Fruit fly (Drosophila melanogaster): ENCODE results near the gene CG4375.

The CG4375 gene

dm6 chr2L:1074180-1074864 lies 47.6 kb upstream of the CG4375 start (continued):
- TF ChIP-seq CG10543 (GFP tag; optimal IDR thresholded peaks at IDR 0.05) (peak; percentile 36), Fer2 (tag; optimal IDR thresholded peaks at IDR 0.05) (no peak), E2f2 (GFP tag; IDR thresholded peaks at IDR 0.05) (peak; percentile 50; the same call in 1 of the 2 replicates), CG12299 (tag; optimal IDR thresholded peaks at IDR 0.05) (peak; percentile 71), CG8478 (optimal IDR thresholded peaks at IDR 0.05) (no peak), grn (GFP tag; optimal IDR thresholded peaks at IDR 0.05) (no peak), stc (GFP tag; IDR thresholded peaks at IDR 0.05) (peak; percentile 76), CG10147 (GFP tag; optimal IDR thresholded peaks at IDR 0.05) (peak; percentile 51), CG31441 (GFP tag; IDR thresholded peaks at IDR 0.05) (peak; percentile 94), nerfin-1 (tag; optimal IDR thresholded peaks at IDR 0.05) (peak; percentile 78), odd (GFP tag; optimal IDR thresholded peaks at IDR 0.05) (peak; percentile 64), cad (GFP tag; optimal IDR thresholded peaks at IDR 0.05) (no peak), scrt (GFP tag; optimal IDR thresholded peaks at IDR 0.05) (peak; percentile 59), btn (GFP tag; optimal IDR thresholded peaks at IDR 0.05) (no peak), B-H2 (GFP tag; optimal IDR thresholded peaks at IDR 0.05) (no peak), Oaz (GFP tag; IDR thresholded peaks at IDR 0.05) (no peak), CG4707 (GFP tag; optimal IDR thresholded peaks at IDR 0.05) (peak; percentile 69), danr (GFP tag; IDR thresholded peaks at IDR 0.05) (peak; percentile 54; the same call in 1 of the 2 replicates), CG34422 (GFP tag; IDR thresholded peaks at IDR 0.05) (peak; percentile 72; the same call in 2 of the 3 replicates), tna (GFP tag; IDR thresholded peaks at IDR 0.05; ENCODE audit: partially characterized antibody) (no peak), sc (optimal IDR thresholded peaks at IDR 0.05) (no peak), sc (GFP tag; optimal IDR thresholded peaks at IDR 0.05) (peak; percentile 76), CG3847 (GFP tag; IDR thresholded peaks at IDR 0.05) (peak; percentile 53), ash1 (GFP tag; optimal IDR thresholded peaks at IDR 0.05) (no peak), sens-2 (GFP tag; IDR thresholded peaks at IDR 0.05) (peak; percentile 51; the same call in 1 of the 2 replicates), CG17328 (GFP tag; IDR thresholded peaks at IDR 0.05) (peak; percentile 82), Ada2b (GFP tag; IDR thresholded peaks at IDR 0.05) (peak; percentile 71), Blimp-1 (GFP tag; optimal IDR thresholded peaks at IDR 0.05) (peak; percentile 87), CG14965 (GFP tag; optimal IDR thresholded peaks at IDR 0.05; ENCODE audit: borderline replicate concordance) (no peak), CG7372 (GFP tag; IDR thresholded peaks at IDR 0.05) (peak; percentile 8; the same call in 1 of the 2 replicates), ro (GFP tag; IDR thresholded peaks at IDR 0.05) (no peak), bigmax (GFP tag; optimal IDR thresholded peaks at IDR 0.05) (no peak), NC2α (GFP tag; optimal IDR thresholded peaks at IDR 0.05) (peak; percentile 52), Stat92E (GFP tag; optimal IDR thresholded peaks at IDR 0.05) (peak in 1 of 3 experiments; percentile 70), Hmx (GFP tag; optimal IDR thresholded peaks at IDR 0.05) (no peak), CG16779 (GFP tag; IDR thresholded peaks at IDR 0.05) (0 out of 2 replicates have a peak, but pooled peaks have one; percentile 51), Taf1 (GFP tag; IDR thresholded peaks at IDR 0.05) (no peak), sima (GFP tag; optimal IDR thresholded peaks at IDR 0.05) (peak; percentile 16), Sry-δ (GFP tag; optimal IDR thresholded peaks at IDR 0.05) (peak; percentile 35), CG18262 (tag; optimal IDR thresholded peaks at IDR 0.05) (peak; percentile 92), CG12942 (GFP tag; optimal IDR thresholded peaks at IDR 0.05) (peak; percentile 44), CG2712 (tag; optimal IDR thresholded peaks at IDR 0.05) (peak; percentile 93), Sin3A (optimal IDR thresholded peaks at IDR 0.05) (no peak), pan (optimal IDR thresholded peaks at IDR 0.05) (no peak), pan (GFP tag; optimal IDR thresholded peaks at IDR 0.05 in 1 of 2, IDR thresholded peaks at IDR 0.05 in 1 of 2) (peak in 1 of 2 experiments; percentile 61), mld (GFP tag; IDR thresholded peaks at IDR 0.05; ENCODE audit: partially characterized antibody) (no peak), Nf-YB (GFP tag; optimal IDR thresholded peaks at IDR 0.05) (peak; percentile 67), pfk (GFP tag; optimal IDR thresholded peaks at IDR 0.05) (no peak), Dp (GFP tag; optimal IDR thresholded peaks at IDR 0.05) (no peak), abd-A (tag; optimal IDR thresholded peaks at IDR 0.05) (peak; percentile 58), GATAe (GFP tag; conservative IDR thresholded peaks at IDR 0.05) (no peak)

Data from whole organism, embryonic.